Worm (Caenorhabditis elegans) whole organism, L2 larva: ENCODE data around the gene clh-5.

ENCODE experiments used
- C34F6.9 ChIP-seq: fragments of 150-350 bp; optimal IDR thresholded peaks from 2 replicates; lab custom pipeline; 2014; ENCODE audit warnings: missing biosample characterization, missing genetic modification characterization
- F13H6.1 ChIP-seq: sonication (generic microtip); optimal IDR thresholded peaks from 2 replicates; lab custom pipeline; 2016; ENCODE audit warnings: missing genetic modification characterization, missing compliant biosample characterization
- R02D3.7 ChIP-seq: fragments of 150-350 bp; optimal IDR thresholded peaks from 2 replicates; lab custom pipeline; 2014; ENCODE audit warnings: missing biosample characterization, missing genetic modification characterization
- Y55F3AM.14 ChIP-seq: fragments of 200-800 bp; sonication (Bioruptor generic); optimal IDR thresholded peaks from 2 replicates; lab custom pipeline; 2018; ENCODE audit warnings: mild to moderate bottlenecking, missing genetic modification characterization, missing compliant biosample characterization
- ZK546.5 ChIP-seq: sonication (generic microtip); optimal IDR thresholded peaks from 2 replicates; lab custom pipeline; 2017; ENCODE audit warnings: missing biosample characterization, missing genetic modification characterization
- alr-1 ChIP-seq: fragments of 150-350 bp; optimal IDR thresholded peaks from 2 replicates; lab custom pipeline; 2014; ENCODE audit warnings: missing biosample characterization, missing genetic modification characterization
- ama-1 ChIP-seq: fragments of 150-350 bp; optimal IDR thresholded peaks from 2 replicates; lab custom pipeline; 2018; ENCODE audit warnings: inconsistent platforms
- blmp-1 ChIP-seq: sonication (generic microtip); optimal IDR thresholded peaks from 2 replicates; lab custom pipeline; 2017; ENCODE audit warnings: missing genetic modification characterization, mild to moderate bottlenecking, missing compliant biosample characterization, antibody characterized with exemption, moderate library complexity; ENCODE audit not compliant: insufficient read depth
- ceh-82 ChIP-seq: fragments of 150-350 bp; optimal IDR thresholded peaks from 2 replicates; lab custom pipeline; 2014; ENCODE audit warnings: missing biosample characterization, missing genetic modification characterization
- crh-2 ChIP-seq: sonication (generic microtip); optimal IDR thresholded peaks from 2 replicates; lab custom pipeline; 2017; ENCODE audit warnings: missing biosample characterization, missing genetic modification characterization
- egl-27 ChIP-seq: sonication (generic microtip); optimal IDR thresholded peaks from 3 replicates; lab custom pipeline; 2017; ENCODE audit warnings: missing biosample characterization, missing genetic modification reagents, missing genetic modification characterization
- elt-3 ChIP-seq: sonication (generic microtip); optimal IDR thresholded peaks from 2 replicates; lab custom pipeline; 2017; ENCODE audit warnings: missing biosample characterization, missing genetic modification characterization
- fos-1 ChIP-seq: fragments of 150-350 bp; optimal IDR thresholded peaks from 2 replicates; lab custom pipeline; 2014; ENCODE audit warnings: missing biosample characterization, missing genetic modification characterization
- lin-11 ChIP-seq: fragments of 150-350 bp; sonication (generic microtip); optimal IDR thresholded peaks from 2 replicates; lab custom pipeline; 2014; ENCODE audit warnings: missing biosample characterization, missing genetic modification characterization, inconsistent platforms, mixed read lengths
- lin-13 ChIP-seq: fragments of 150-350 bp; optimal IDR thresholded peaks from 2 replicates; lab custom pipeline; 2014; ENCODE audit warnings: missing biosample characterization, missing genetic modification reagents, missing genetic modification characterization
- lin-39 ChIP-seq: fragments of 150-350 bp; optimal IDR thresholded peaks from 2 replicates; lab custom pipeline; 2014; ENCODE audit warnings: missing biosample characterization, missing genetic modification reagents, missing genetic modification characterization
- mbf-1 ChIP-seq: sonication (generic microtip); optimal IDR thresholded peaks from 2 replicates; lab custom pipeline; 2017; ENCODE audit warnings: missing biosample characterization, missing genetic modification characterization
- nhr-11 ChIP-seq: fragments of 150-350 bp; optimal IDR thresholded peaks from 2 replicates; lab custom pipeline; 2014; ENCODE audit warnings: missing biosample characterization, missing genetic modification characterization
- nhr-12 ChIP-seq: fragments of 150-350 bp; optimal IDR thresholded peaks from 2 replicates; lab custom pipeline; 2014; ENCODE audit warnings: missing biosample characterization, missing genetic modification characterization
- nhr-129 ChIP-seq: fragments of 150-350 bp; optimal IDR thresholded peaks from 2 replicates; lab custom pipeline; 2014; ENCODE audit warnings: missing biosample characterization, missing genetic modification characterization
- nhr-21 ChIP-seq: fragments of 150-350 bp; optimal IDR thresholded peaks from 2 replicates; lab custom pipeline; 2014; ENCODE audit warnings: missing biosample characterization, missing genetic modification characterization
- nhr-23 ChIP-seq: fragments of 150-350 bp; optimal IDR thresholded peaks from 2 replicates; lab custom pipeline; 2014; ENCODE audit warnings: missing biosample characterization, missing genetic modification reagents, missing genetic modification characterization
- nhr-25 ChIP-seq: fragments of 150-350 bp; sonication (generic microtip); optimal IDR thresholded peaks from 3 replicates; lab custom pipeline; 2014; ENCODE audit warnings: missing biosample characterization, missing genetic modification characterization
- nhr-6 ChIP-seq: fragments of 150-350 bp; optimal IDR thresholded peaks from 2 replicates; lab custom pipeline; 2014; ENCODE audit warnings: missing biosample characterization, missing genetic modification characterization
- sem-4 ChIP-seq: fragments of 150-350 bp; optimal IDR thresholded peaks from 2 replicates; lab custom pipeline; 2014; ENCODE audit warnings: missing biosample characterization, missing genetic modification reagents, missing genetic modification characterization
- skn-1 ChIP-seq: sonication (generic microtip); optimal IDR thresholded peaks from 2 replicates; lab custom pipeline; 2017; ENCODE audit warnings: missing biosample characterization, missing genetic modification characterization
- sma-3 ChIP-seq: sonication (generic microtip); optimal IDR thresholded peaks from 2 replicates; lab custom pipeline; 2016; ENCODE audit warnings: missing genetic modification reagents, missing genetic modification characterization, missing compliant biosample characterization
- sma-9 ChIP-seq, 2 experiments: fragments of 150-350 bp in 1 of 2; sonication (generic microtip) in 1 of 2; optimal IDR thresholded peaks; 2 replicates each; lab custom pipeline; 2014 to 2016; ENCODE audit warnings: missing genetic modification characterization in 2 of 2, mild to moderate bottlenecking in 1 of 2, missing biosample characterization in 1 of 2, missing compliant biosample characterization in 1 of 2, missing genetic modification reagents in 1 of 2, moderate library complexity in 1 of 2
- snpc-4 ChIP-seq: fragments of 150-350 bp; optimal IDR thresholded peaks from 2 replicates; lab custom pipeline; 2014; ENCODE audit warnings: missing biosample characterization, missing genetic modification characterization
- unc-39 ChIP-seq: fragments of 150-350 bp; optimal IDR thresholded peaks from 2 replicates; lab custom pipeline; 2014; ENCODE audit warnings: missing biosample characterization, missing genetic modification characterization
- unc-55 ChIP-seq: fragments of 150-350 bp; sonication (generic microtip); optimal IDR thresholded peaks from 3 replicates; lab custom pipeline; 2014; ENCODE audit warnings: missing biosample characterization, missing genetic modification reagents, missing genetic modification characterization
- unc-62 ChIP-seq: fragments of 150-350 bp; optimal IDR thresholded peaks from 2 replicates; lab custom pipeline; 2014; ENCODE audit warnings: missing biosample characterization, missing genetic modification reagents, missing genetic modification characterization
- zag-1 ChIP-seq: fragments of 150-350 bp; optimal IDR thresholded peaks from 2 replicates; lab custom pipeline; 2014; ENCODE audit warnings: missing biosample characterization, missing genetic modification characterization
- ztf-11 ChIP-seq: sonication (generic microtip); optimal IDR thresholded peaks from 2 replicates; lab custom pipeline; 2017; ENCODE audit warnings: missing biosample characterization, missing genetic modification characterization
- ztf-4 ChIP-seq: fragments of 150-350 bp; optimal IDR thresholded peaks from 2 replicates; lab custom pipeline; 2014; ENCODE audit warnings: missing biosample characterization, missing genetic modification characterization

The clh-5 gene

ce11 chrII:9099017-9099416 lies 612 bp upstream of the clh-5 start, which contains the start of gene T24H10.1 (continued):
- TF ChIP-seq nhr-21 (peak; percentile 62), fos-1 (tag; lab: Kevin White, UChicago) (peak; percentile 49), skn-1 (no peak), elt-3 (no peak), sma-3 (GFP tag; lab: Kevin White, UChicago) (peak; percentile 43), C34F6.9 (tag; lab: Kevin White, UChicago) (peak; percentile 83)

DNA sequence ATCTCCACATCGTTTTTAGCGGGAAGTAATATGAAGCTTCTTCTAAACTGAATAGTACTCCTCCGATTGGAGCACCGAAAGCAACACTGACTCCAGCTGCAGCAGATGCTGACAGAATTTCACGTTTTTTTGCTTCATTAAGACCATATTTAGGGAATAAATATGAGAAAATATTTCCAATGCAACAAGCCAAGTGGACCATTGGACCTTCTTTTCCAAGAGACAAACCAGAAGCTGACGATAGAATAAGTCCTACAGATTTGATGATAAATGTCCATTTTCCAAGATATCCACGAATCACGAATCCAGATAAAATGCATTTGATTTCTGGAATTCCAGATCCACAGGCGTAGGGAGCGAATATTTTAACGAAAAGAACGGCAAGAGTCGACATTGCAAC lies 1.1 kb downstream of the clh-5 start:
- TF ChIP-seq unc-39 (tag; lab: Kevin White, UChicago) (no peak), nhr-21 (no peak), sma-9 (GFP tag; optimal IDR thresholded peaks at IDR 0.05; lab: Kevin White, UChicago) (no peak), sma-9 (tag; optimal IDR thresholded peaks at IDR 0.05; lab: Kevin White, UChicago) (no peak), sma-3 (GFP tag; lab: Kevin White, UChicago) (no peak), F13H6.1 (tag; lab: Kevin White, UChicago) (no peak), crh-2 (tag; lab: Kevin White, UChicago) (no peak), R02D3.7 (no peak), ama-1 (lab: Kevin White, UChicago) (no peak), sem-4 (tag; lab: Kevin White, UChicago) (no peak), nhr-23 (tag; lab: Kevin White, UChicago) (no peak), nhr-25 (tag; lab: Kevin White, UChicago) (no peak), nhr-6 (tag; lab: Kevin White, UChicago) (no peak), alr-1 (tag; lab: Kevin White, UChicago) (no peak), mbf-1 (tag; lab: Kevin White, UChicago) (no peak), blmp-1 (tag; lab: Kevin White, UChicago) (no peak), egl-27 (tag; lab: Kevin White, UChicago) (no peak), ztf-4 (tag; lab: Kevin White, UChicago) (no peak), fos-1 (tag; lab: Kevin White, UChicago) (no peak), lin-39 (no peak)

ce11 chrII:9094247-9094790 lies 4.1 kb downstream of the clh-5 start:
- TF ChIP-seq fos-1 (tag; lab: Kevin White, UChicago) (peak; percentile 100), alr-1 (tag; lab: Kevin White, UChicago) (no peak), lin-39 (no peak)

DNA sequence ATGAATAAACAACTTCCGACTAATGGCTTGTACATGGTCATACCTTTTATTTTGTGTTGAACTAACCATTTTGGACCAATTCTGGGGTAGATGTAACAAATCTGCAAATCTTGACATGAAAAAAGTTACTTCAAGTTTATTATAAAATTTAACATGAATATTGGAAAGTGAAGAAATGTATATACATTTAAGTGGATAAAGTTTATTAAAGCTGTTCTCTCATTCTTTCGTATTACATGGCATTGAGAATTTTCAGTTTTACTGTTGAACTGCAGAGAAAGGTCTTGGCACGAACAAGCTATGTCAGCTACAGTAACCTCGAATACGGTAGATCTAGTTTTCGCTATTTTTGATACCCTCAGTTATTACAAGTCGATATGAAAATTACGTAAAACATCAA lies 4.8 kb downstream of the clh-5 start, which contains the start of gene C07H4.1:
Gene C07H4.1, minus strand, starts transcription at position 101 of the 400 bp plus-strand sequence.
- no peak for TF ChIP-seq nhr-21
- TF ChIP-seq ztf-11 (tag; lab: Kevin White, UChicago): no peak

DNA sequence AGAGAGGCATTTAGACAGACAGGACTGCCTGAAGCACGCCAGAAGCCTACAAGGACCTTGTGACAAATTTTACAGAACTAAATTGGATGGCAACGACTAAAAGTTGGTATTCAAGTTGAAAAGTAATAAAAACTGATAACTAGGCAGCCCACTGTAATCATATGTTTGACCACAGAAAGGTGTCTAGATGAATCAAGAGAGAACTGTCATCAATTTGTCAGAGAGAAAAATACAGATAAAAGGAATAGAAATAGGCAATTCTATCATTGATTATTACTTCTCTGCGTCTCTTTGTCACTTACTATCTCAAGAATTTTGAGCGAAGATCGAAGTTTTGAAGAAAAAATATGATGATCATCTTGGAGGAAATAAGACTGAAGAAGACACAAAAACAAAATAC lies 5.5 kb downstream of the clh-5 start:
- no peak for TF ChIP-seq skn-1
- no peak for TF ChIP-seq elt-3
- TF ChIP-seq lin-13 (GFP tag; lab: Kevin White, UChicago): no peak
- no peak for TF ChIP-seq nhr-11 (tag; lab: Kevin White, UChicago)
- no peak for TF ChIP-seq C34F6.9 (tag; lab: Kevin White, UChicago)
- peak; percentile 10 for TF ChIP-seq nhr-25 (tag; lab: Kevin White, UChicago)
- no peak for TF ChIP-seq nhr-129 (tag; lab: Kevin White, UChicago)
- TF ChIP-seq lin-11 (tag; lab: Kevin White, UChicago): no peak
- TF ChIP-seq unc-62 (GFP tag; lab: Kevin White, UChicago): no peak
- TF ChIP-seq ZK546.5 (tag; lab: Kevin White, UChicago): no peak
- TF ChIP-seq sma-9 (GFP tag; optimal IDR thresholded peaks at IDR 0.05; lab: Kevin White, UChicago): peak; percentile 28
- TF ChIP-seq sma-9 (tag; optimal IDR thresholded peaks at IDR 0.05; lab: Kevin White, UChicago): no peak
- TF ChIP-seq fos-1 (tag; lab: Kevin White, UChicago): peak; percentile 92
- TF ChIP-seq, all 48 proteins: peak for 3

- TF ChIP-seq nhr-12 (tag; lab: Kevin White, UChicago): no peak
- no peak for TF ChIP-seq snpc-4 (tag; lab: Kevin White, UChicago)
- no peak for TF ChIP-seq ceh-82 (tag; lab: Kevin White, UChicago)
- no peak for TF ChIP-seq ZK546.5 (tag; lab: Kevin White, UChicago)
- TF ChIP-seq unc-55 (GFP tag; lab: Kevin White, UChicago): no peak
- TF ChIP-seq F13H6.1 (tag; lab: Kevin White, UChicago): no peak
- TF ChIP-seq alr-1 (tag; lab: Kevin White, UChicago): no peak
- no peak for TF ChIP-seq crh-2 (tag; lab: Kevin White, UChicago)
- no peak for TF ChIP-seq sma-9 (GFP tag; optimal IDR thresholded peaks at IDR 0.05; lab: Kevin White, UChicago)
- TF ChIP-seq sma-9 (tag; optimal IDR thresholded peaks at IDR 0.05; lab: Kevin White, UChicago): no peak
- TF ChIP-seq egl-27 (tag; lab: Kevin White, UChicago): no peak
- TF ChIP-seq zag-1 (tag; lab: Kevin White, UChicago): no peak
- no peak for TF ChIP-seq Y55F3AM.14 (GFP tag; lab: Kevin White, UChicago)
Measured at ce11 chrII:9086308-9086707, 12.1 kb downstream of the clh-5 start, which contains the start of gene hlh-3. Gene hlh-3 (plus strand): TSS chrII:9086608.
